Fruit fly (Drosophila melanogaster) whole organism, embryonic: ENCODE measurements around the gene osp.

Experiments used
- CG10267 ChIP-seq: fragments of 200-800 bp; sonication (Bioruptor generic); optimal IDR thresholded peaks from 2 replicates; lab custom pipeline; 2018; ENCODE audit warnings: missing biosample characterization, mild to moderate bottlenecking, missing genetic modification characterization, moderate library complexity
- CG10431 ChIP-seq: fragments of 200-800 bp; sonication (Bioruptor generic); optimal IDR thresholded peaks from 3 replicates; lab custom pipeline; 2018; ENCODE audit warnings: missing biosample characterization, mild to moderate bottlenecking, missing genetic modification characterization
- CG10543 ChIP-seq: fragments of 200-800 bp; sonication (Bioruptor generic); optimal IDR thresholded peaks from 3 replicates; lab custom pipeline; 2017; ENCODE audit warnings: missing biosample characterization, mild to moderate bottlenecking, missing genetic modification characterization, moderate library complexity
- CG10979 ChIP-seq: fragments of 200-800 bp; sonication (Bioruptor generic); optimal IDR thresholded peaks from 2 replicates; lab custom pipeline; 2018; ENCODE audit warnings: missing biosample characterization, mild to moderate bottlenecking, missing genetic modification characterization, moderate library complexity
- CG11504 ChIP-seq: fragments of 200-800 bp; sonication (Bioruptor generic); optimal IDR thresholded peaks from 3 replicates; lab custom pipeline; 2019; ENCODE audit warnings: missing biosample characterization, mild to moderate bottlenecking, missing genetic modification characterization, moderate library complexity
- CG11723 ChIP-seq: fragments of 200-800 bp; sonication (Bioruptor generic); optimal IDR thresholded peaks from 2 replicates; lab custom pipeline; 2017; ENCODE audit warnings: missing biosample characterization, mild to moderate bottlenecking, missing genetic modification characterization
- CG12104 ChIP-seq: fragments of 200-800 bp; sonication (Bioruptor generic); optimal IDR thresholded peaks from 3 replicates; lab custom pipeline; 2016; ENCODE audit warnings: missing biosample characterization, missing genetic modification characterization
- CG12155 ChIP-seq: fragments of 200-800 bp; sonication (Bioruptor generic); optimal IDR thresholded peaks from 3 replicates; lab custom pipeline; 2016; ENCODE audit warnings: missing biosample characterization, missing genetic modification characterization
- CG14050 ChIP-seq: fragments of 200-800 bp; sonication (Bioruptor generic); IDR thresholded peaks from 3 replicates; pipeline ENCODE4 v1.3.6; 2022; ENCODE audit warnings: missing biosample characterization, missing genetic modification characterization
- CG1529 ChIP-seq: fragments of 200-800 bp; sonication (Bioruptor generic); optimal IDR thresholded peaks from 3 replicates; lab custom pipeline; 2018; ENCODE audit warnings: missing biosample characterization, missing genetic modification characterization
- CG16815 ChIP-seq: fragments of 200-800 bp; sonication (Bioruptor generic); optimal IDR thresholded peaks from 3 replicates; lab custom pipeline; 2017; ENCODE audit warnings: missing biosample characterization, mild to moderate bottlenecking, missing genetic modification characterization
- CG17186 ChIP-seq: fragments of 200-800 bp; sonication (Bioruptor generic); optimal IDR thresholded peaks from 3 replicates; lab custom pipeline; 2017; ENCODE audit warnings: missing biosample characterization, missing genetic modification reagents, missing genetic modification characterization
- CG17328 ChIP-seq: fragments of 200-800 bp; sonication (Bioruptor generic); IDR thresholded peaks from 2 replicates; pipeline ENCODE4 v1.3.6; 2022; ENCODE audit warnings: missing biosample characterization, missing genetic modification characterization
- CG2875 ChIP-seq: fragments of 200-800 bp; sonication (Bioruptor generic); optimal IDR thresholded peaks from 2 replicates; lab custom pipeline; 2017; ENCODE audit warnings: missing biosample characterization, mild to moderate bottlenecking, missing genetic modification characterization, missing genetic modification reagents
- CG34224 ChIP-seq: fragments of 200-800 bp; sonication (Bioruptor generic); IDR thresholded peaks from 3 replicates; pipeline ENCODE4 v1.3.6; 2022; ENCODE audit warnings: missing biosample characterization, missing genetic modification characterization; ENCODE audit not compliant: partially characterized antibody
- CG3995 ChIP-seq: fragments of 200-800 bp; sonication (Bioruptor generic); optimal IDR thresholded peaks from 3 replicates; lab custom pipeline; 2016; ENCODE audit warnings: missing biosample characterization, missing genetic modification characterization
- CG42726 ChIP-seq: fragments of 200-800 bp; sonication (Bioruptor generic); IDR thresholded peaks from 2 replicates; pipeline ENCODE4 v1.3.6; 2022; ENCODE audit warnings: missing biosample characterization, missing genetic modification characterization; ENCODE audit not compliant: partially characterized antibody
- CG4360 ChIP-seq: fragments of 200-800 bp; sonication (Bioruptor generic); IDR thresholded peaks from 2 replicates; pipeline ENCODE4 v1.3.6; 2022; ENCODE audit warnings: missing biosample characterization, missing genetic modification characterization
- CG4404 ChIP-seq: fragments of 200-800 bp; sonication (Bioruptor generic); IDR thresholded peaks from 2 replicates; pipeline ENCODE4 v1.3.6; 2022; ENCODE audit warnings: missing biosample characterization, missing genetic modification characterization
- CG4820 ChIP-seq: fragments of 200-800 bp; sonication (Bioruptor generic); optimal IDR thresholded peaks from 3 replicates; lab custom pipeline; 2016; ENCODE audit warnings: missing biosample characterization, missing genetic modification characterization
- CG6654 ChIP-seq: fragments of 200-800 bp; sonication (Bioruptor generic); optimal IDR thresholded peaks from 2 replicates; lab custom pipeline; 2017; ENCODE audit warnings: missing biosample characterization, mild to moderate bottlenecking, missing genetic modification characterization
- CG8290 ChIP-seq, 3 experiments: fragments of 200-800 bp; sonication (Bioruptor generic); optimal IDR thresholded peaks; 2 replicates each; lab custom pipeline; 2016 to 2019; ENCODE audit warnings: missing biosample characterization in 3 of 3, missing genetic modification characterization in 3 of 3, mild to moderate bottlenecking in 2 of 3, moderate library complexity in 1 of 3
- CG9797 ChIP-seq: fragments of 200-800 bp; sonication (Bioruptor generic); optimal IDR thresholded peaks from 3 replicates; lab custom pipeline; 2018; ENCODE audit warnings: missing biosample characterization, mild to moderate bottlenecking, missing genetic modification characterization
- Gug ChIP-seq: fragments of 200-800 bp; sonication (Bioruptor generic); IDR thresholded peaks from 4 replicates; pipeline ENCODE4 v1.3.6; 2022; ENCODE audit warnings: missing biosample characterization, missing genetic modification characterization
- HLH3B ChIP-seq: fragments of 200-800 bp; sonication (Bioruptor generic); IDR thresholded peaks from 2 replicates; pipeline ENCODE4 v1.3.6; 2022; ENCODE audit warnings: missing biosample characterization, missing genetic modification characterization
- HLHmδ ChIP-seq: fragments of 200-800 bp; sonication (Bioruptor generic); optimal IDR thresholded peaks from 2 replicates; lab custom pipeline; 2018; ENCODE audit warnings: missing biosample characterization, mild to moderate bottlenecking, missing genetic modification characterization, moderate library complexity
- Hr39 ChIP-seq: fragments of >200 bp; optimal IDR thresholded peaks from 2 replicates; lab custom pipeline; 2017
- Med ChIP-seq: fragments of 200-800 bp; sonication (Bioruptor generic); peaks from one replicate; lab custom pipeline; 2016; ENCODE audit warnings: missing biosample characterization, missing genetic modification characterization, mild to moderate bottlenecking, inconsistent platforms, moderate library complexity
- Myb ChIP-seq: fragments of 200-800 bp; sonication (Bioruptor generic); optimal IDR thresholded peaks from 2 replicates; lab custom pipeline; 2016; ENCODE audit warnings: missing biosample characterization, missing genetic modification characterization
- Sox102F ChIP-seq: fragments of 200-800 bp; sonication (Bioruptor generic); optimal IDR thresholded peaks from 2 replicates; lab custom pipeline; 2018; ENCODE audit warnings: missing biosample characterization, mild to moderate bottlenecking, missing genetic modification characterization, moderate library complexity
- ase ChIP-seq: fragments of 200-800 bp; sonication (Bioruptor generic); IDR thresholded peaks from 3 replicates; pipeline ENCODE4 v1.3.6; 2022; ENCODE audit warnings: missing biosample characterization, missing genetic modification characterization
- bcd ChIP-seq: fragments of 200-800 bp; sonication (Bioruptor generic); optimal IDR thresholded peaks from 2 replicates; lab custom pipeline; 2017; ENCODE audit warnings: missing biosample characterization, mild to moderate bottlenecking, missing genetic modification characterization
- bsh ChIP-seq, 2 experiments: fragments of 200-800 bp; sonication (Bioruptor generic); optimal IDR thresholded peaks; 2 replicates each; lab custom pipeline; 2017 to 2018; ENCODE audit warnings: mild to moderate bottlenecking in 2 of 2, missing biosample characterization in 2 of 2, missing genetic modification characterization in 2 of 2, moderate library complexity in 1 of 2
- esg ChIP-seq: fragments of 200-800 bp; sonication (Bioruptor generic); conservative IDR thresholded peaks from 2 replicates; pipeline ENCODE4 v1.3.6; 2022; ENCODE audit warnings: missing biosample characterization, missing genetic modification characterization
- gcm ChIP-seq: fragments of 200-800 bp; sonication (Bioruptor generic); optimal IDR thresholded peaks from 2 replicates; lab custom pipeline; 2019; ENCODE audit warnings: missing biosample characterization, mild to moderate bottlenecking, missing genetic modification characterization, moderate library complexity
- hth ChIP-seq: fragments of >200 bp; optimal IDR thresholded peaks from 2 replicates; lab custom pipeline; 2017; ENCODE audit warnings: inconsistent platforms
- jigr1 ChIP-seq: fragments of 200-800 bp; sonication (Bioruptor generic); IDR thresholded peaks from 3 replicates; pipeline ENCODE4 v1.3.6; 2022; ENCODE audit warnings: missing biosample characterization, missing genetic modification characterization
- kay ChIP-seq: fragments of 200-800 bp; sonication (Bioruptor generic); optimal IDR thresholded peaks from 2 replicates; lab custom pipeline; 2016; ENCODE audit warnings: missing biosample characterization, missing genetic modification characterization
- lmd ChIP-seq: fragments of 200-800 bp; sonication (Bioruptor generic); IDR thresholded peaks from 2 replicates; pipeline ENCODE4 v1.3.6; 2022; ENCODE audit warnings: missing biosample characterization, missing genetic modification characterization
- nom ChIP-seq: fragments of 200-800 bp; sonication (Bioruptor generic); optimal IDR thresholded peaks from 2 replicates; lab custom pipeline; 2017; ENCODE audit warnings: missing biosample characterization, missing genetic modification characterization, mild to moderate bottlenecking, moderate library complexity, missing genetic modification reagents
- p53 ChIP-seq: fragments of 200-800 bp; sonication (Bioruptor generic); optimal IDR thresholded peaks from 2 replicates; lab custom pipeline; 2016; ENCODE audit warnings: missing biosample characterization, missing genetic modification characterization
- phol ChIP-seq: fragments of 200-800 bp; sonication (Bioruptor generic); optimal IDR thresholded peaks from 3 replicates; lab custom pipeline; 2018; ENCODE audit warnings: missing biosample characterization, mild to moderate bottlenecking, missing genetic modification characterization, moderate library complexity
- prd ChIP-seq, 3 experiments: fragments of >200 bp in 2 of 3; fragments of 200-800 bp in 1 of 3; sonication (Bioruptor generic) in 1 of 3; optimal IDR thresholded peaks in 2 of 3; IDR thresholded peaks in 1 of 3; 2 replicates in 2 of 3; 3 replicates in 1 of 3; pipeline versions ENCODE4 v1.3.6 to Lab custom; 2017 to 2022; ENCODE audit warnings: missing biosample characterization in 1 of 3, missing genetic modification characterization in 1 of 3
- pzg ChIP-seq: fragments of 200-800 bp; sonication (Bioruptor generic); optimal IDR thresholded peaks from 3 replicates; lab custom pipeline; 2018; ENCODE audit warnings: missing biosample characterization, mild to moderate bottlenecking, missing genetic modification characterization, moderate library complexity
- rib ChIP-seq: fragments of 200-800 bp; sonication (Bioruptor generic); IDR thresholded peaks from 2 replicates; pipeline ENCODE4 v1.3.6; 2022; ENCODE audit warnings: missing biosample characterization, missing genetic modification characterization
- salm ChIP-seq: fragments of 200-800 bp; sonication (Bioruptor generic); optimal IDR thresholded peaks from 2 replicates; lab custom pipeline; 2018; ENCODE audit warnings: missing biosample characterization, mild to moderate bottlenecking, missing genetic modification characterization
- sens ChIP-seq: fragments of 200-800 bp; sonication (Bioruptor generic); peaks from one replicate; lab custom pipeline; 2016; ENCODE audit warnings: missing biosample characterization, missing genetic modification characterization
- slbo ChIP-seq: fragments of 200-800 bp; sonication (Bioruptor generic); IDR thresholded peaks from 2 replicates; pipeline ENCODE4 v1.3.6; 2022; ENCODE audit warnings: missing biosample characterization, missing genetic modification characterization
- tio ChIP-seq: fragments of 200-800 bp; sonication (Bioruptor generic); optimal IDR thresholded peaks from 2 replicates; lab custom pipeline; 2017; ENCODE audit warnings: missing biosample characterization, missing genetic modification characterization, inconsistent platforms
- ttk ChIP-seq: fragments of 200-800 bp; sonication (Bioruptor generic); IDR thresholded peaks from 2 replicates; pipeline ENCODE4 v2.1.2; 2022; ENCODE audit warnings: missing biosample characterization, missing genetic modification characterization
- zen2 ChIP-seq: fragments of 200-800 bp; sonication (Bioruptor generic); IDR thresholded peaks from 3 replicates; pipeline ENCODE4 v1.3.6; 2022; ENCODE audit warnings: missing biosample characterization, missing genetic modification characterization; ENCODE audit not compliant: partially characterized antibody

The osp gene

dm6 chr2L:14623854-14624253 is 65.3 kb downstream of the osp start (continued):
- no peak for TF ChIP-seq esg (GFP tag; lab: Robert Waterston, UW)
- no peak for TF ChIP-seq lmd
- TF ChIP-seq CG14050 (GFP tag; lab: Robert Waterston, UW) = no peak
- no peak for TF ChIP-seq CG10979 (tag; lab: Kevin White, UChicago)
- peak; percentile 17 for TF ChIP-seq Med (GFP tag; lab: Kevin White, UChicago)
- TF ChIP-seq Myb (GFP tag; lab: Kevin White, UChicago) = no peak
- no peak for TF ChIP-seq CG12155
- peak; percentile 34 to 38 for TF ChIP-seq bsh (GFP tag; optimal IDR thresholded peaks at IDR 0.05; lab: Kevin White, UChicago)
- TF ChIP-seq phol (tag; lab: Kevin White, UChicago) = no peak
- peak; percentile 87 for TF ChIP-seq CG11504 (tag; lab: Kevin White, UChicago)
- no peak for TF ChIP-seq slbo
- TF ChIP-seq CG17186 (GFP tag; lab: Kevin White, UChicago) = no peak
- 0 out of 2 replicates have a peak, but pooled peaks have one; percentile 14 for TF ChIP-seq HLH3B (GFP tag; lab: Robert Waterston, UW)
- no peak for TF ChIP-seq kay (GFP tag; lab: Kevin White, UChicago)
- no peak for TF ChIP-seq CG9797
- TF ChIP-seq CG11723 (GFP tag; lab: Kevin White, UChicago) = no peak
- no peak for TF ChIP-seq CG2875
- TF ChIP-seq CG1529 (GFP tag; lab: Kevin White, UChicago) = no peak
- no peak for TF ChIP-seq CG3995 (GFP tag; lab: Kevin White, UChicago)
- peak; percentile 18 for TF ChIP-seq Sox102F (GFP tag; lab: Kevin White, UChicago)
- no peak for TF ChIP-seq jigr1 (GFP tag; lab: Robert Waterston, UW)
- TF ChIP-seq CG6654 (GFP tag; lab: Kevin White, UChicago) = no peak
- no peak for TF ChIP-seq CG34224
- TF ChIP-seq ase = no peak
- 0 out of 2 replicates have a peak, but pooled peaks have one; percentile 41 for TF ChIP-seq CG4360 (GFP tag; lab: Robert Waterston, UW)
- TF ChIP-seq sens (GFP tag; lab: Kevin White, UChicago) = peak; percentile 77
- TF ChIP-seq prd (optimal IDR thresholded peaks at IDR 0.05; lab: Kevin White, UChicago) = no peak
- 0 out of 3 replicates have a peak, but pooled peaks have one; percentile 15 for TF ChIP-seq prd (GFP tag; IDR thresholded peaks at IDR 0.05; lab: Robert Waterston, UW)
- TF ChIP-seq Gug (GFP tag; lab: Robert Waterston, UW) = no peak

DNA sequence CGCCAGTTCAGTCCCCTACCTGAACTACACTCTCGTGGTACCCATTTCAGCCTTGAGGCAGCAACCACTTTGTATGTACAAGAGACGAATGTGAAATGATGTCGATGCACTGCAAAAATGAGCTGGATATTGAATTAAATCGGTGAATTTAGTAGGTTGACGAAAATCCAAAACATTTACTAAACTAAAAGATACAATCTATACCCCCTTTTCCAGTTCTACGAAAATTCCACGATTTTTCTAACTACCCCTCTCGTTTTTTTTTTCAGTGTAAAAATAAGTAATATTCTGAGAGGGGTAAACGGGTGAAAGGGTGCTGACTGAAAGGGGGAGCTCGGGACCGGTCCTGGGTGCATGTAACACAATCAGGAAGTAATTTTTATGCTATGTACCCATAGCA is 67.0 kb downstream of the osp start:
- TF ChIP-seq HLHmδ (GFP tag; lab: Kevin White, UChicago) (no peak), gcm (GFP tag; lab: Kevin White, UChicago) (peak; percentile 6), CG10267 (tag; lab: Kevin White, UChicago) (peak; percentile 65), CG4404 (GFP tag; lab: Robert Waterston, UW) (peak; percentile 51), rib (GFP tag; lab: Robert Waterston, UW) (no peak), hth (no peak), p53 (GFP tag; lab: Kevin White, UChicago) (no peak), tio (GFP tag; lab: Kevin White, UChicago) (peak; percentile 25), CG8290 (GFP tag; optimal IDR thresholded peaks at IDR 0.05; lab: Kevin White, UChicago) (no peak), CG8290 (tag; optimal IDR thresholded peaks at IDR 0.05; lab: Kevin White, UChicago) (peak in 1 of 2 experiments; percentile 16), nom (peak; percentile 91), CG12104 (no peak), CG16815 (peak; percentile 42), bcd (GFP tag; lab: Kevin White, UChicago) (peak; percentile 33), ttk (GFP tag; lab: Robert Waterston, UW) (peak; percentile 58), CG17328 (GFP tag; lab: Robert Waterston, UW) (peak; percentile 79), Gug (GFP tag; lab: Robert Waterston, UW) (peak; percentile 4; the same call in 1 of the 4 replicates), CG10543 (GFP tag; lab: Kevin White, UChicago) (no peak), zen2 (GFP tag; lab: Robert Waterston, UW) (no peak), salm (tag; lab: Kevin White, UChicago) (no peak), CG42726 (no peak), Hr39 (lab: Kevin White, UChicago) (no peak), pzg (GFP tag; lab: Kevin White, UChicago) (no peak), CG4820 (peak; percentile 63), CG10431 (no peak)
